Worm (Caenorhabditis elegans): ENCODE data around the gene memb-1.

- TF ChIP-seq ceh-24 (tag; optimal IDR thresholded peaks at IDR 0.05) (no peak), pha-4 (tag; optimal IDR thresholded peaks at IDR 0.05) (no peak), ceh-6 (GFP tag; optimal IDR thresholded peaks at IDR 0.05) (no peak), ets-4 (tag; optimal IDR thresholded peaks at IDR 0.05) (no peak), lin-11 (tag; optimal IDR thresholded peaks at IDR 0.05) (no peak), dmd-4 (tag; optimal IDR thresholded peaks at IDR 0.05; ENCODE audit: borderline replicate concordance) (no peak), ceh-48 (tag; optimal IDR thresholded peaks at IDR 0.05) (no peak)
These were observed 44.0 kb downstream of the memb-1 start, which contains the start of gene fln-2 for ce11 chrX:9397401-9397800.

Data from whole organism, late embryonic.